Fruit fly (Drosophila melanogaster): ENCODE results near the gene CG34176.

DNA sequence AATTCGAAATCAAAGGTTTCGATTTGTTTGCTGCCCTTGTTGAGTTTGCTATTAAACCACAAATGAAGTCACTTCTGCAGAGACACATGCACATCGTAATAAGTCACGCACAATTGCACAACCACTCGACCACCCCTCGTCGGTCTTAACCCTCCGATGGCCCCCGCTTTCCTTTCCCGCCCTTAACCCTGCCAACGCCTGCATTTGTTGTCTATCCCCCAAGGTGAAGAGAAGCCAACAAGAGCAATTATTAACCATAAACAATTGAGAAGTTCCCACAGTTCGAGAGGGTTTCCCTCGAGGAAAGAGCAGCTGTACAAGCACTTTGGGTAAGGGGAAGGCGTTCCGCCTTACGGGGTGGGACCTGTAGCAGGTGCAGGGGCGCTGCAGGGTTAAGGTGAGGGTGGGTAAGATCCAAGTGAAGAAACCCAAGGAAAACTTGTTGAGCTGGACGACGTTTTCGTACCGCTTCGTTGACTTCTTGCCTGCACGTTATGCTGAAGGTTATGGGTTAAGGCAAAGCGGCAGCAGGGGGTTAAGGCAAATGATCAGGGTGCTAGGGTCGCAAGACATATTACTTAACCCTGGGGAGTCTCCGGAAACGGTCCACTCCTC is 19.5 kb downstream of the CG34176 start:
- TF ChIP-seq CG14655 (GFP tag; optimal IDR thresholded peaks at IDR 0.05) = no peak
- no peak for TF ChIP-seq EcR (GFP tag; optimal IDR thresholded peaks at IDR 0.05)
- TF ChIP-seq fd96Ca (GFP tag; IDR thresholded peaks at IDR 0.05) = no peak
- TF ChIP-seq CG10348 (GFP tag; IDR thresholded peaks at IDR 0.05) = no peak
- TF ChIP-seq CG32121 (GFP tag; IDR thresholded peaks at IDR 0.05) = no peak
- TF ChIP-seq Pif1A (GFP tag; optimal IDR thresholded peaks at IDR 0.05) = no peak
- TF ChIP-seq gl (tag; optimal IDR thresholded peaks at IDR 0.05) = no peak
- TF ChIP-seq CG17806 (tag; optimal IDR thresholded peaks at IDR 0.05) = no peak
- no peak for TF ChIP-seq Ets98B (GFP tag; IDR thresholded peaks at IDR 0.05)
